Worm (Caenorhabditis elegans) whole organism, L3 larva: ENCODE measurements around the gene K09E4.1.

ENCODE experiments used
- R02D3.7 ChIP-seq: fragments of 150-350 bp; optimal IDR thresholded peaks from 2 replicates; lab custom pipeline; 2014; ENCODE audit warnings: missing biosample characterization, missing genetic modification characterization
- ZK546.5 ChIP-seq: sonication (generic microtip); optimal IDR thresholded peaks from 2 replicates; lab custom pipeline; 2017; ENCODE audit warnings: missing biosample characterization, missing genetic modification characterization
- aly-2 ChIP-seq: fragments of 150-350 bp; optimal IDR thresholded peaks from 2 replicates; lab custom pipeline; 2014; ENCODE audit warnings: missing biosample characterization, missing genetic modification characterization
- ama-1 ChIP-seq: fragments of 150-350 bp; optimal IDR thresholded peaks from 2 replicates; lab custom pipeline; 2018
- ceh-28 ChIP-seq: fragments of 150-350 bp; optimal IDR thresholded peaks from 2 replicates; lab custom pipeline; 2014; ENCODE audit warnings: missing biosample characterization, missing genetic modification reagents, missing genetic modification characterization
- egl-27 ChIP-seq: sonication (generic microtip); optimal IDR thresholded peaks from 4 replicates; lab custom pipeline; 2017; ENCODE audit warnings: missing biosample characterization, missing genetic modification reagents, missing genetic modification characterization
- elt-1 ChIP-seq: fragments of 150-350 bp; optimal IDR thresholded peaks from 2 replicates; lab custom pipeline; 2014; ENCODE audit warnings: missing biosample characterization, missing genetic modification characterization
- elt-3 ChIP-seq, 3 experiments: fragments of 150-350 bp in 1 of 3; sonication (generic microtip) in 2 of 3; optimal IDR thresholded peaks; 2 replicates in 2 of 3; 4 replicates in 1 of 3; lab custom pipeline; 2014 to 2017; ENCODE audit warnings: missing biosample characterization in 3 of 3, missing genetic modification characterization in 3 of 3
- fkh-10 ChIP-seq: sonication (generic microtip); optimal IDR thresholded peaks from 2 replicates; lab custom pipeline; 2017; ENCODE audit warnings: missing biosample characterization, missing genetic modification reagents, missing genetic modification characterization
- fkh-2 ChIP-seq: fragments of 150-350 bp; optimal IDR thresholded peaks from 2 replicates; lab custom pipeline; 2014; ENCODE audit warnings: missing biosample characterization, missing genetic modification reagents, missing genetic modification characterization
- fos-1 ChIP-seq: fragments of 150-350 bp; optimal IDR thresholded peaks from 2 replicates; lab custom pipeline; 2014; ENCODE audit warnings: missing biosample characterization, missing genetic modification characterization
- hmg-11 ChIP-seq: sonication (generic microtip); optimal IDR thresholded peaks from 2 replicates; lab custom pipeline; 2016; ENCODE audit warnings: missing genetic modification characterization, missing compliant biosample characterization
- lin-15B ChIP-seq: fragments of 150-350 bp; optimal IDR thresholded peaks from 2 replicates; lab custom pipeline; 2014; ENCODE audit warnings: missing biosample characterization, missing genetic modification characterization
- lin-39 ChIP-seq: fragments of 150-350 bp; optimal IDR thresholded peaks from 2 replicates; lab custom pipeline; 2018; ENCODE audit warnings: missing biosample characterization, missing genetic modification reagents, missing genetic modification characterization
- mdl-1 ChIP-seq: fragments of 150-350 bp; optimal IDR thresholded peaks from 2 replicates; lab custom pipeline; 2014; ENCODE audit warnings: missing biosample characterization, missing genetic modification characterization
- mml-1 ChIP-seq: fragments of 150-350 bp; sonication (generic microtip); optimal IDR thresholded peaks from 3 replicates; lab custom pipeline; 2014; ENCODE audit warnings: missing biosample characterization, missing genetic modification characterization
- nfya-1 ChIP-seq: sonication (generic microtip); optimal IDR thresholded peaks from 2 replicates; lab custom pipeline; 2017; ENCODE audit warnings: missing genetic modification characterization, mild to moderate bottlenecking, missing compliant biosample characterization, antibody characterized with exemption, moderate library complexity; ENCODE audit not compliant: insufficient read depth
- nhr-23 ChIP-seq: fragments of 150-350 bp; optimal IDR thresholded peaks from 2 replicates; lab custom pipeline; 2014; ENCODE audit warnings: missing biosample characterization, missing genetic modification reagents, missing genetic modification characterization
- nhr-25 ChIP-seq: sonication (generic microtip); optimal IDR thresholded peaks from 2 replicates; lab custom pipeline; 2017; ENCODE audit warnings: missing biosample characterization, missing genetic modification characterization
- nhr-28 ChIP-seq: fragments of 150-350 bp; optimal IDR thresholded peaks from 2 replicates; lab custom pipeline; 2014; ENCODE audit warnings: missing biosample characterization, missing genetic modification characterization
- nhr-43 ChIP-seq: sonication (generic microtip); optimal IDR thresholded peaks from 2 replicates; lab custom pipeline; 2016; ENCODE audit warnings: mild to moderate bottlenecking, missing genetic modification characterization, missing compliant biosample characterization; ENCODE audit not compliant: poor library complexity, severe bottlenecking
- nhr-67 ChIP-seq: fragments of 150-350 bp; optimal IDR thresholded peaks from 2 replicates; lab custom pipeline; 2014; ENCODE audit warnings: missing biosample characterization, missing genetic modification characterization
- nhr-77 ChIP-seq: fragments of 150-350 bp; optimal IDR thresholded peaks from 2 replicates; lab custom pipeline; 2014; ENCODE audit warnings: missing biosample characterization, missing genetic modification characterization
- pha-4 ChIP-seq: fragments of 150-350 bp; optimal IDR thresholded peaks from 2 replicates; lab custom pipeline; 2014; ENCODE audit warnings: missing biosample characterization, missing genetic modification reagents, missing genetic modification characterization
- sea-2 ChIP-seq: fragments of 150-350 bp; sonication (generic microtip); optimal IDR thresholded peaks from 4 replicates; lab custom pipeline; 2014; ENCODE audit warnings: missing biosample characterization, missing genetic modification reagents, missing genetic modification characterization
- snpc-4 ChIP-seq: fragments of 150-350 bp; optimal IDR thresholded peaks from 2 replicates; lab custom pipeline; 2014; ENCODE audit warnings: missing biosample characterization, missing genetic modification characterization
- unc-39 ChIP-seq: sonication (generic microtip); optimal IDR thresholded peaks from 4 replicates; lab custom pipeline; 2017; ENCODE audit warnings: missing biosample characterization, missing genetic modification characterization
- unc-62 ChIP-seq: fragments of 150-350 bp; sonication (generic microtip); optimal IDR thresholded peaks from 4 replicates; lab custom pipeline; 2014; ENCODE audit warnings: missing biosample characterization, missing genetic modification reagents, missing genetic modification characterization
- zag-1 ChIP-seq: fragments of 150-350 bp; optimal IDR thresholded peaks from 2 replicates; lab custom pipeline; 2014; ENCODE audit warnings: missing biosample characterization, missing genetic modification characterization
- ztf-11 ChIP-seq: fragments of 150-350 bp; optimal IDR thresholded peaks from 2 replicates; lab custom pipeline; 2014; ENCODE audit warnings: missing biosample characterization, missing genetic modification characterization

The K09E4.1 gene

ce11 chrII:14102112-14102511, 35.5 kb upstream of the K09E4.1 start:
- TF ChIP-seq lin-15B, result no peak
- TF ChIP-seq nfya-1 (tag; lab: Kevin White, UChicago), result peak; percentile 34
- no peak for TF ChIP-seq zag-1 (tag; lab: Kevin White, UChicago)
- TF ChIP-seq ceh-28, result peak; percentile 23
- peak; percentile 18 for TF ChIP-seq hmg-11

- TF ChIP-seq pha-4 (tag; lab: Kevin White, UChicago) (no peak), ama-1 (lab: Kevin White, UChicago) (no peak), mml-1 (tag; lab: Kevin White, UChicago) (no peak), ZK546.5 (no peak), fkh-2 (tag; lab: Kevin White, UChicago) (no peak), nhr-25 (tag; lab: Kevin White, UChicago) (no peak), ztf-11 (tag; lab: Kevin White, UChicago) (no peak), unc-62 (GFP tag; lab: Kevin White, UChicago) (no peak), fkh-10 (no peak), mdl-1 (tag; lab: Kevin White, UChicago) (no peak), R02D3.7 (tag; lab: Kevin White, UChicago) (no peak), nhr-77 (no peak), sea-2 (GFP tag; lab: Kevin White, UChicago) (no peak)
Observed at ce11 chrII:14104470-14104869, 33.2 kb upstream of the K09E4.1 start, which contains the start of gene gur-4. TSS of gene gur-4 (plus strand) at chrII:14104770.

- TF ChIP-seq nhr-25 (tag; lab: Kevin White, UChicago) (no peak), aly-2 (tag; lab: Kevin White, UChicago) (no peak), nhr-28 (tag; lab: Kevin White, UChicago) (no peak), unc-62 (GFP tag; lab: Kevin White, UChicago) (no peak), sea-2 (GFP tag; lab: Kevin White, UChicago) (no peak), elt-1 (no peak), snpc-4 (tag; lab: Kevin White, UChicago) (no peak)
Observed at ce11 chrII:14106164-14106563, 31.5 kb upstream of the K09E4.1 start.

ce11 chrII:14109184-14109664, 28.4 kb upstream of the K09E4.1 start, which contains the start of gene cpg-7:
TSS of gene cpg-7 (minus strand) at chrII:14109234.
- TF ChIP-seq nhr-28 (tag; lab: Kevin White, UChicago) (no peak), fkh-2 (tag; lab: Kevin White, UChicago) (no peak), nhr-25 (tag; lab: Kevin White, UChicago) (peak; percentile 72), elt-3 (tag; optimal IDR thresholded peaks at IDR 0.05; lab: Kevin White, UChicago) (no peak), lin-15B (no peak), snpc-4 (tag; lab: Kevin White, UChicago) (no peak), nhr-67 (tag; lab: Kevin White, UChicago) (no peak), nhr-23 (peak; percentile 56), mml-1 (tag; lab: Kevin White, UChicago) (no peak), nfya-1 (tag; lab: Kevin White, UChicago) (no peak), nhr-43 (tag; lab: Kevin White, UChicago) (no peak), ama-1 (lab: Kevin White, UChicago) (peak; percentile 44)

- no peak for TF ChIP-seq fos-1 (tag; lab: Kevin White, UChicago)
- no peak for TF ChIP-seq unc-39 (tag; lab: Kevin White, UChicago)
- peak; percentile 65 for TF ChIP-seq nhr-25 (tag; lab: Kevin White, UChicago)
- peak; percentile 23 for TF ChIP-seq elt-1
- TF ChIP-seq, all 47 proteins: peak for 2
Observed at ce11 chrII:14112842-14113241, 24.8 kb upstream of the K09E4.1 start.

- TF ChIP-seq egl-27 (no peak), snpc-4 (tag; lab: Kevin White, UChicago) (peak; percentile 40)
- TF ChIP-seq, all 47 proteins: peak for 1
Observed at ce11 chrII:14118391-14118790, 19.2 kb upstream of the K09E4.1 start.

- peak; percentile 2 for TF ChIP-seq lin-39
- no peak for TF ChIP-seq lin-15B
Observed at ce11 chrII:14122065-14122464, 15.6 kb upstream of the K09E4.1 start, which contains the start of gene K09E4.4. TSS of gene K09E4.4 (minus strand) at chrII:14122165.
